Worm (Caenorhabditis elegans) whole organism, late embryonic: ENCODE measurements around the gene tdp-1.

Experiments used
- K09A11.1 ChIP-seq: sonication (generic microtip); optimal IDR thresholded peaks from 2 replicates; lab custom pipeline; 2017; ENCODE audit warnings: antibody characterized with exemption, mild to moderate bottlenecking, missing genetic modification characterization, missing compliant biosample characterization; ENCODE audit not compliant: insufficient read depth
- ama-1 ChIP-seq: fragments of 150-350 bp; optimal IDR thresholded peaks from 2 replicates; lab custom pipeline; 2014
- ceh-14 ChIP-seq: sonication (generic microtip); optimal IDR thresholded peaks from 2 replicates; lab custom pipeline; 2016; ENCODE audit warnings: missing genotype, missing genetic modification characterization, missing compliant biosample characterization
- elt-2 ChIP-seq: sonication (generic microtip); optimal IDR thresholded peaks from 2 replicates; lab custom pipeline; 2016; ENCODE audit warnings: missing genetic modification reagents, missing genetic modification characterization, missing compliant biosample characterization
- hlh-8 ChIP-seq: sonication (generic microtip); optimal IDR thresholded peaks from 2 replicates; lab custom pipeline; 2016; ENCODE audit warnings: missing genotype, missing genetic modification characterization, missing compliant biosample characterization
- nhr-11 ChIP-seq: fragments of 150-350 bp; optimal IDR thresholded peaks from 2 replicates; lab custom pipeline; 2014; ENCODE audit warnings: missing biosample characterization, missing genetic modification characterization
- pag-3 ChIP-seq: sonication (generic microtip); optimal IDR thresholded peaks from 2 replicates; lab custom pipeline; 2016; ENCODE audit warnings: missing compliant biosample characterization, missing genetic modification characterization, borderline replicate concordance
- pros-1 ChIP-seq: fragments of 150-350 bp; optimal IDR thresholded peaks from 2 replicates; lab custom pipeline; 2014; ENCODE audit warnings: missing biosample characterization, missing genetic modification reagents, missing genetic modification characterization
- ttx-3 ChIP-seq: sonication (generic microtip); optimal IDR thresholded peaks from 2 replicates; lab custom pipeline; 2016; ENCODE audit warnings: missing genetic modification reagents, missing genetic modification characterization, missing compliant biosample characterization
- unc-55 ChIP-seq: sonication (generic microtip); optimal IDR thresholded peaks from 2 replicates; lab custom pipeline; 2017; ENCODE audit warnings: missing biosample characterization, missing genetic modification reagents, missing genetic modification characterization

DNA sequence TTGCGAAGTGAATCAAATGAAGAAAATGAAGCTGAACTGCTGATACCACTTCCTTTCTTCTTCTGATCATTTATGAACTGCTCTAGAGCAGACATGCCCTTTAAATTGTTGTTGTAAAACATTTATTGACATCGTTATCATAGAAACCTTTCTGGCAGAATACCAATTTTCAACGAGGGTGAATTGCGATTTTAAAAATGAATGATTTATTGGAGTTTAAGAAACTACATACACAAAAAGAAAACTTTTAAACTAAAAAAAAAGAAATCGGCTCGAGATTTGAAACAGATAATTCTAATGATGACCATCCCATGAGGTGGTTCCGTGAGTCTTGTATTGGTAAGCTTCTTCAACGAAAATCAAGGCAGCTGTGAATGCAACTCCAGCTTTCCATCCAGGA lies 33.6 kb upstream of the tdp-1 start, which contains the start of gene sftd-3:
- no peak for TF ChIP-seq nhr-11 (tag; lab: Kevin White, UChicago)
- no peak for TF ChIP-seq pag-3 (tag; lab: Kevin White, UChicago)
- no peak for TF ChIP-seq elt-2
- TF ChIP-seq K09A11.1 = no peak
- no peak for TF ChIP-seq hlh-8 (tag; lab: Kevin White, UChicago)
- TF ChIP-seq ceh-14 (tag; lab: Kevin White, UChicago) = no peak
- no peak for TF ChIP-seq unc-55 (GFP tag; lab: Kevin White, UChicago)
- no peak for TF ChIP-seq ttx-3 (tag; lab: Kevin White, UChicago)
- TF ChIP-seq pros-1 (tag; lab: Kevin White, UChicago) = no peak
- no peak for TF ChIP-seq ama-1
